Worm (Caenorhabditis elegans) whole organism, late embryonic: ENCODE data around the gene nep-5.

ENCODE experiments used
- ama-1 ChIP-seq: fragments of 150-350 bp; optimal IDR thresholded peaks from 2 replicates; lab custom pipeline; 2014
- ceh-31 ChIP-seq: sonication (generic microtip); optimal IDR thresholded peaks from 2 replicates; lab custom pipeline; 2016; ENCODE audit warnings: missing genetic modification characterization, missing compliant biosample characterization
- hlh-6 ChIP-seq: sonication (generic microtip); optimal IDR thresholded peaks from 2 replicates; lab custom pipeline; 2016; ENCODE audit warnings: missing genotype, missing genetic modification characterization, missing compliant biosample characterization
- pat-9 ChIP-seq: fragments of 200-800 bp; sonication (Bioruptor generic); optimal IDR thresholded peaks from 2 replicates; lab custom pipeline; 2018; ENCODE audit warnings: mild to moderate bottlenecking, missing genetic modification characterization, moderate library complexity, missing compliant biosample characterization
- pha-4 ChIP-seq: fragments of 150-350 bp; optimal IDR thresholded peaks from 2 replicates; lab custom pipeline; 2018; ENCODE audit warnings: missing biosample characterization, missing genetic modification reagents, missing genetic modification characterization
- syd-9 ChIP-seq: sonication (generic microtip); optimal IDR thresholded peaks from 2 replicates; lab custom pipeline; 2016; ENCODE audit warnings: mild to moderate bottlenecking, missing genetic modification characterization, moderate library complexity, missing compliant biosample characterization
- tbx-2 ChIP-seq: sonication (generic microtip); optimal IDR thresholded peaks from 2 replicates; lab custom pipeline; 2016; ENCODE audit warnings: missing genetic modification characterization, missing compliant biosample characterization
- unc-3 ChIP-seq, 2 experiments: fragments of 200-800 bp in 1 of 2; sonication (Bioruptor generic) in 1 of 2; sonication (generic microtip) in 1 of 2; conservative IDR thresholded peaks in 1 of 2; optimal IDR thresholded peaks in 1 of 2; 2 replicates each; pipeline versions ENCODE4 v1.3.6 to Lab custom; 2016 to 2022; ENCODE audit warnings: missing compliant biosample characterization in 2 of 2, missing genetic modification characterization in 2 of 2, missing genetic modification reagents in 1 of 2
- unc-55 ChIP-seq: sonication (generic microtip); optimal IDR thresholded peaks from 2 replicates; lab custom pipeline; 2017; ENCODE audit warnings: missing biosample characterization, missing genetic modification reagents, missing genetic modification characterization

ce11 chrII:5514846-5515245, 26.9 kb downstream of the nep-5 start, which contains the start of gene sahd-1:
- TF ChIP-seq pha-4 (tag; lab: Kevin White, UChicago) (no peak), hlh-6 (tag; lab: Kevin White, UChicago) (no peak), ama-1 (lab: Kevin White, UChicago) (no peak), pat-9 (tag; lab: Kevin White, UChicago) (no peak), unc-55 (no peak), tbx-2 (tag; lab: Kevin White, UChicago) (no peak), ceh-31 (no peak), unc-3 (GFP tag; conservative IDR thresholded peaks at IDR 0.05; lab: Robert Waterston, UW) (no peak), unc-3 (tag; optimal IDR thresholded peaks at IDR 0.05; lab: Kevin White, UChicago) (no peak), syd-9 (tag; lab: Kevin White, UChicago) (no peak)
